Fruit fly (Drosophila melanogaster) whole organism, adult: Measurements from ENCODE around the gene Svil.

ENCODE experiments used
- CG11617 ChIP-seq: fragments of 200-800 bp; sonication (Bioruptor generic); optimal IDR thresholded peaks from 2 replicates; lab custom pipeline; 2017; ENCODE audit warnings: mild to moderate bottlenecking, missing biosample characterization, missing genetic modification reagents, missing genetic modification characterization
- CG12768 ChIP-seq: fragments of 200-800 bp; sonication (Bioruptor generic); optimal IDR thresholded peaks from 2 replicates; lab custom pipeline; 2017; ENCODE audit warnings: missing biosample characterization, missing genetic modification characterization, mild to moderate bottlenecking, moderate library complexity, missing genetic modification reagents
- CG14711 ChIP-seq: fragments of 200-800 bp; sonication (Bioruptor generic); optimal IDR thresholded peaks from 2 replicates; lab custom pipeline; 2018; ENCODE audit warnings: missing biosample characterization, mild to moderate bottlenecking, missing genetic modification characterization, moderate library complexity
- CG1620 ChIP-seq: fragments of 200-800 bp; sonication (Bioruptor generic); optimal IDR thresholded peaks from 2 replicates; lab custom pipeline; 2016; ENCODE audit warnings: missing biosample characterization, missing genetic modification characterization
- CG33017 ChIP-seq: fragments of 200-800 bp; sonication (Bioruptor generic); optimal IDR thresholded peaks from 2 replicates; lab custom pipeline; 2018; ENCODE audit warnings: missing biosample characterization, mild to moderate bottlenecking, missing genetic modification characterization, moderate library complexity
- CG5204 ChIP-seq: fragments of 200-800 bp; sonication (Bioruptor generic); optimal IDR thresholded peaks from 2 replicates; lab custom pipeline; 2016; ENCODE audit warnings: missing biosample characterization, missing genetic modification characterization
- CG7045 ChIP-seq: fragments of 200-800 bp; sonication (Bioruptor generic); optimal IDR thresholded peaks from 2 replicates; lab custom pipeline; 2017; ENCODE audit warnings: missing biosample characterization, mild to moderate bottlenecking, missing genetic modification characterization
- CG7101 ChIP-seq: fragments of 200-800 bp; sonication (Bioruptor generic); optimal IDR thresholded peaks from 2 replicates; lab custom pipeline; 2018; ENCODE audit warnings: missing biosample characterization, mild to moderate bottlenecking, missing genetic modification characterization, moderate library complexity
- Clk ChIP-seq: fragments of 200-800 bp; sonication (Bioruptor generic); optimal IDR thresholded peaks from 2 replicates; lab custom pipeline; 2017; ENCODE audit warnings: missing biosample characterization, missing genetic modification characterization
- Crg-1 ChIP-seq: fragments of 200-800 bp; sonication (Bioruptor generic); optimal IDR thresholded peaks from 2 replicates; lab custom pipeline; 2016; ENCODE audit warnings: missing biosample characterization, missing genetic modification characterization
- Hr96 ChIP-seq: fragments of 200-800 bp; sonication (Bioruptor generic); optimal IDR thresholded peaks from 2 replicates; lab custom pipeline; 2016; ENCODE audit warnings: missing biosample characterization, missing genetic modification characterization
- Mnt ChIP-seq: fragments of 200-800 bp; sonication (Bioruptor generic); optimal IDR thresholded peaks from 2 replicates; lab custom pipeline; 2016; ENCODE audit warnings: missing biosample characterization, mild to moderate bottlenecking, missing genetic modification characterization
- bab1 ChIP-seq: fragments of 200-800 bp; sonication (Bioruptor generic); optimal IDR thresholded peaks from 3 replicates; lab custom pipeline; 2019; ENCODE audit warnings: missing biosample characterization, mild to moderate bottlenecking, missing genetic modification characterization, moderate library complexity
- cic ChIP-seq: fragments of 200-800 bp; sonication (Bioruptor generic); optimal IDR thresholded peaks from 2 replicates; lab custom pipeline; 2017; ENCODE audit warnings: missing biosample characterization, mild to moderate bottlenecking, missing genetic modification characterization, moderate library complexity
- cnc ChIP-seq, 2 experiments: fragments of >200 bp; optimal IDR thresholded peaks; 2 replicates each; lab custom pipeline; 2017
- kay ChIP-seq: fragments of 200-800 bp; sonication (Bioruptor generic); peaks from one replicate; lab custom pipeline; 2016; ENCODE audit warnings: missing biosample characterization, missing genetic modification characterization, borderline replicate concordance
- ovo ChIP-seq: fragments of 200-800 bp; sonication (Bioruptor generic); optimal IDR thresholded peaks from 2 replicates; lab custom pipeline; 2016; ENCODE audit warnings: missing biosample characterization, missing genetic modification characterization
- pad ChIP-seq: fragments of 200-800 bp; sonication (Bioruptor generic); optimal IDR thresholded peaks from 3 replicates; lab custom pipeline; 2017; ENCODE audit warnings: missing biosample characterization, missing genetic modification characterization, mild to moderate bottlenecking, moderate library complexity, missing genetic modification reagents
- tj ChIP-seq: fragments of 200-800 bp; sonication (Bioruptor generic); optimal IDR thresholded peaks from 3 replicates; lab custom pipeline; 2017; ENCODE audit warnings: missing biosample characterization, mild to moderate bottlenecking, missing genetic modification characterization, moderate library complexity
- toe ChIP-seq: fragments of 200-800 bp; sonication (Bioruptor generic); optimal IDR thresholded peaks from 2 replicates; lab custom pipeline; 2016; ENCODE audit warnings: missing biosample characterization, missing genetic modification characterization

Gene Svil

dm6 chr3L:2387816-2388215, 10.4 kb downstream of the Svil start:
- TF ChIP-seq CG14711 (tag; lab: Kevin White, UChicago): no peak
- TF ChIP-seq CG11617 (GFP tag; lab: Kevin White, UChicago): no peak
- peak; percentile 25 for TF ChIP-seq bab1 (GFP tag; lab: Kevin White, UChicago)
- TF ChIP-seq CG5204 (GFP tag; lab: Kevin White, UChicago): peak; percentile 3
- no peak for TF ChIP-seq cic (GFP tag; lab: Kevin White, UChicago)
- TF ChIP-seq kay (GFP tag; lab: Kevin White, UChicago): peak; percentile 57
- no peak for TF ChIP-seq CG7101 (tag; lab: Kevin White, UChicago)

DNA sequence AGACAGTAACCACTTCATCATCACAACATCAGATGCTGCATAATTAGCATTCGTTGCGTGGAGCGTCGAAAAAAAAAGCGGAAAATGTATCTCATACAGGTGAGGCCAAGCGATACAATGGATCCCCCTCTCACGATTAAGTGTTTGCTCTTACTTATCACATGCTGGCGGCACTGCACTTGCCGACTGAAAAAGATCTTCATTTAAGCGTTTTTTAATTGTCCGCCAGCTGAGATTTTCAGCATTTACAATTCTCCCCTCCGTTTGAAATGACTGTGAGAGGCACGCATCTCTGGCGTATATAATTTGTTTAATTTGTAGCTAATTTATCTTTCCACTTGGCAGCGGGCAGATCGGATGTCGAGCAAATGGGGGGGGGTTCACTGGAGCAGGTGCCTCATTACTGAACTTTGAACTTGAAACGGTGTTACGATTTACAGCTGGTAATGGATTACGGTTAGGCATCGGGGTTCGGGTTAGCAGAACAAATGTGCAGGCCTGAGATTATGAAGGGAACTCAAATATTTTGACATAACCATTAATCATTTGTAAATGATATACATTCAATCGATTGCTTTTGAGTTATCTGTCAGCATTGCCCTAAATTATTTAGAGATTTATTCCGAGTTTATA, 11.3 kb downstream of the Svil start, which contains the start of gene Mzt1:
Gene Mzt1 (plus strand): TSS at position 583 of the 633 bp plus-strand sequence.
- TF ChIP-seq CG11617 (GFP tag; lab: Kevin White, UChicago): no peak
- TF ChIP-seq Mnt (GFP tag; lab: Kevin White, UChicago): no peak
- no peak for TF ChIP-seq CG5204 (GFP tag; lab: Kevin White, UChicago)
- no peak for TF ChIP-seq CG12768 (GFP tag; lab: Kevin White, UChicago)
- TF ChIP-seq cnc (optimal IDR thresholded peaks at IDR 0.05; lab: Kevin White, UChicago): no peak
- TF ChIP-seq Crg-1 (GFP tag; lab: Kevin White, UChicago): no peak
- no peak for TF ChIP-seq toe (GFP tag; lab: Kevin White, UChicago)
- no peak for TF ChIP-seq ovo
- no peak for TF ChIP-seq cic (GFP tag; lab: Kevin White, UChicago)
- no peak for TF ChIP-seq CG14711 (tag; lab: Kevin White, UChicago)
- TF ChIP-seq Hr96 (GFP tag; lab: Kevin White, UChicago): no peak
- no peak for TF ChIP-seq Clk (GFP tag; lab: Kevin White, UChicago)
- no peak for TF ChIP-seq kay (GFP tag; lab: Kevin White, UChicago)
- TF ChIP-seq CG33017: no peak
- no peak for TF ChIP-seq pad (GFP tag; lab: Kevin White, UChicago)
- no peak for TF ChIP-seq CG1620 (GFP tag; lab: Kevin White, UChicago)
- TF ChIP-seq tj (GFP tag; lab: Kevin White, UChicago): no peak
- TF ChIP-seq CG7101 (tag; lab: Kevin White, UChicago): no peak
- TF ChIP-seq bab1 (GFP tag; lab: Kevin White, UChicago): no peak
- TF ChIP-seq CG7045 (GFP tag; lab: Kevin White, UChicago): no peak

DNA sequence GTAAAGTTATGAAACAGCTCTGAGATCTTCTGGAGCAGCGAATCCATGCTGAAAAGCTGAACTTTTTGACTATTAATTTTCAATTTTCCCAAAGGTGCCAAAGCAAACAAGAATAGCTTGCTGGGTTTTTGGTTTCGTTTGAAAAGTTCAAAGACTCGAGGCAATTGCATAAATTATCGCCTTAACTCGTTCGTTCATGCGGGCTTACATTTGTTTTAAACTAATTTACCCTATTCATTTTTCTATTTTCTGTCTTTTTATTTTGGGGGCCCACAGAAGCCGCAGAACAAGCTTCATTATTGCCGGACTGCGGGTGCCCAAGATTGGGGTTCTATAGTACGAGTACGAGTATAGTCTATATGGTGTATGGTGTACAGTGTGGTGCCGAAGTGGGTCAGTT, 13.4 kb downstream of the Svil start, which contains the start of the genes CG32298 and CG32299:
Gene CG32298 (minus strand): TSS at position 101 of the 400 bp plus-strand sequence.
Gene CG32299 (minus strand): TSS at position 101 of the 400 bp plus-strand sequence.
- TF ChIP-seq cnc (optimal IDR thresholded peaks at IDR 0.05; lab: Kevin White, UChicago): no peak

DNA sequence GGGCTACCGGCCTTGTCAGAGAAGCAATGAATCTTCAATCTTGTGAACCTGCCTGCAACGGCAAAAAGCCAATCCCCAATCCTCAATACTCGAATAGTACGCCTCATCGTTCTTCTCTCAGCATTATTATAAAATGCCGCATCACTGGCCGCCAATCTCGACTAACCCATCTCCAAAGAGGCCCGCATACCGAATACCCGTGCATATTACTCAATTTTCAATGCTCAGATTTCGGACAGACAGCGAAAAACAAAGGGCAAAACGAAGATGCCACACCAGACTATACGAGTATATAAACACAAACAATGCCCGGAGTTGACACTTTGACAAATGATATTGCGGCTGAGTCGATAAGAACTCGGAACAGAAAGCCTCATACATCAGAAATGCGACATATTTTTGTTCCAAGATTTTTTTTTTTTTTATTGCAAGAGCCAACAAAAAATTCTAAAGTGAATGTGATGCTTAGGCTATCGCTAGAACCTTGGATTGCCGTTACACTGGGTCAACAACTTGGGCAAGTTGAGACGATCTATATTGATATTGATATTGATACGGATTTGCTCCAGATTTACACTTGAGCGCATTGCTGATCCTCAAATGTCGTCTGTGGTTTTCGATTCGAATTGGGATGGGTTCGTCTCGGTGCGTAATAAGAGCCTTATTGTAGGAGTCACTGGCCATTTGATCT, 15.4 kb downstream of the Svil start:
- TF ChIP-seq Mnt (GFP tag; lab: Kevin White, UChicago) (no peak), tj (GFP tag; lab: Kevin White, UChicago) (peak; percentile 73)

dm6 chr3L:2397571-2398187, 20.2 kb downstream of the Svil start:
- TF ChIP-seq Mnt (GFP tag; lab: Kevin White, UChicago): no peak
- no peak for TF ChIP-seq pad (GFP tag; lab: Kevin White, UChicago)
- no peak for TF ChIP-seq CG14711 (tag; lab: Kevin White, UChicago)
- TF ChIP-seq CG33017: no peak
- no peak for TF ChIP-seq CG5204 (GFP tag; lab: Kevin White, UChicago)
- TF ChIP-seq CG7101 (tag; lab: Kevin White, UChicago): no peak
- TF ChIP-seq Clk (GFP tag; lab: Kevin White, UChicago): no peak
- no peak for TF ChIP-seq kay (GFP tag; lab: Kevin White, UChicago)
- no peak for TF ChIP-seq cic (GFP tag; lab: Kevin White, UChicago)
- TF ChIP-seq CG11617 (GFP tag; lab: Kevin White, UChicago): no peak
- no peak for TF ChIP-seq CG7045 (GFP tag; lab: Kevin White, UChicago)
- no peak for TF ChIP-seq cnc (optimal IDR thresholded peaks at IDR 0.05; lab: Kevin White, UChicago)

- peak; percentile 57 for TF ChIP-seq tj (GFP tag; lab: Kevin White, UChicago)
- TF ChIP-seq CG11617 (GFP tag; lab: Kevin White, UChicago): no peak
- TF ChIP-seq CG12768 (GFP tag; lab: Kevin White, UChicago): no peak
- TF ChIP-seq toe (GFP tag; lab: Kevin White, UChicago): no peak
- TF ChIP-seq CG33017: no peak
Measured at dm6 chr3L:2398636-2399035, 21.2 kb downstream of the Svil start.
